Worm (Caenorhabditis elegans): ENCODE data around the gene F08G2.4.

DNA sequence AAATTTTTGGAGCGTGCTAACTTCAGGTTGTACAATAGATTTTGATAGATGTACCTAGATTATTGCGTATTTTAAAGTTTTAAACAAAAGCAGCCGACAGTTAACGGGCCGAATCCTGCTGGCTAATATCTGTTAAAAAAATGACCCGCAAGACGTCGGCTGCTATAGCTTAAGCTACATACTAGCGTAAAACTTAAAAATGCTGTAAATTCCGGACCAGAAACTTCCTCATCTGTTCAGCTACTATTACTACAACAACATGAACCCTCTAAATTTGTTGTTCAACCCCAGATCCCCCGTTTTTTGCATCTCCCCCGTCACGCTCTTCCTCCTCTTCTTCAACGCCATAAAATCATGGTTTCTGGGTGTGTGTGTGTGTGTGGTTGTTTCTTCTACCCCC is 43.5 kb upstream of the F08G2.4 start:
- TF ChIP-seq tra-4 (tag; optimal IDR thresholded peaks at IDR 0.05) = no peak
- TF ChIP-seq ets-7 (tag; optimal IDR thresholded peaks at IDR 0.05) = no peak
- TF ChIP-seq tbx-11 (GFP tag; IDR thresholded peaks at IDR 0.05) = no peak
- no peak for TF ChIP-seq sea-1 (GFP tag; conservative IDR thresholded peaks at IDR 0.05)

Data from whole organism, early embryonic.